Worm (Caenorhabditis elegans): ENCODE data around the gene Y71H2AM.6.

Gene Y71H2AM.6

ce11 chrIII:2756260-2756659, 24.6 kb upstream of the Y71H2AM.6 start, which contains the start of gene gldi-9:
gldi-9 (minus strand) TSS chrIII:2756360.
- no peak for TF ChIP-seq zip-8 (tag; optimal IDR thresholded peaks at IDR 0.05)
- TF ChIP-seq ces-1 (GFP tag; optimal IDR thresholded peaks at IDR 0.05) = no peak
- TF ChIP-seq ztf-11 (tag; optimal IDR thresholded peaks at IDR 0.05) = no peak
- TF ChIP-seq mls-2 (tag; optimal IDR thresholded peaks at IDR 0.05) = no peak
- TF ChIP-seq elt-3 (tag; optimal IDR thresholded peaks at IDR 0.05) = no peak
- no peak for TF ChIP-seq unc-39 (tag; optimal IDR thresholded peaks at IDR 0.05)
- TF ChIP-seq flh-1 (GFP tag; optimal IDR thresholded peaks at IDR 0.05) = no peak
- no peak for TF ChIP-seq ceh-83 (GFP tag; optimal IDR thresholded peaks at IDR 0.05)
- TF ChIP-seq nhr-12 (tag; optimal IDR thresholded peaks at IDR 0.05) = no peak
- no peak for TF ChIP-seq sem-2 (GFP tag; optimal IDR thresholded peaks at IDR 0.05)
- no peak for TF ChIP-seq sptf-1 (tag; optimal IDR thresholded peaks at IDR 0.05)
- no peak for TF ChIP-seq blmp-1 (tag; optimal IDR thresholded peaks at IDR 0.05)
- no peak for TF ChIP-seq lsy-2 (tag; optimal IDR thresholded peaks at IDR 0.05)
- no peak for TF ChIP-seq ham-2 (GFP tag; optimal IDR thresholded peaks at IDR 0.05)
- TF ChIP-seq lin-32 (GFP tag; optimal IDR thresholded peaks at IDR 0.05) = no peak
- no peak for TF ChIP-seq mep-1 (tag; optimal IDR thresholded peaks at IDR 0.05)
- no peak for TF ChIP-seq bed-3 (GFP tag; optimal IDR thresholded peaks at IDR 0.05)

ce11 chrIII:2757478-2757877, 23.4 kb upstream of the Y71H2AM.6 start:
- TF ChIP-seq unc-62 (GFP tag; optimal IDR thresholded peaks at IDR 0.05) (no peak), ces-1 (GFP tag; optimal IDR thresholded peaks at IDR 0.05) (no peak), unc-39 (tag; optimal IDR thresholded peaks at IDR 0.05) (no peak), lsy-2 (tag; optimal IDR thresholded peaks at IDR 0.05) (no peak), ham-2 (GFP tag; optimal IDR thresholded peaks at IDR 0.05) (peak; percentile 9)

ce11 chrIII:2758092-2758491, 22.8 kb upstream of the Y71H2AM.6 start:
- no peak for TF ChIP-seq tbx-8 (GFP tag; optimal IDR thresholded peaks at IDR 0.05)
- TF ChIP-seq nhr-76 (tag; optimal IDR thresholded peaks at IDR 0.05) = no peak
- no peak for TF ChIP-seq unc-39 (tag; optimal IDR thresholded peaks at IDR 0.05)

ce11 chrIII:2759308-2759707, 21.5 kb upstream of the Y71H2AM.6 start:
- no peak for TF ChIP-seq sem-2 (GFP tag; optimal IDR thresholded peaks at IDR 0.05)
- TF ChIP-seq ceh-39 (tag; optimal IDR thresholded peaks at IDR 0.05) = no peak
- TF ChIP-seq lin-13 (tag; optimal IDR thresholded peaks at IDR 0.05) = no peak
- no peak for TF ChIP-seq tbx-8 (GFP tag; optimal IDR thresholded peaks at IDR 0.05)
- no peak for TF ChIP-seq snpc-4 (tag; optimal IDR thresholded peaks at IDR 0.05)
- TF ChIP-seq ham-2 (GFP tag; optimal IDR thresholded peaks at IDR 0.05) = no peak

- TF ChIP-seq lin-13 (tag; optimal IDR thresholded peaks at IDR 0.05) (no peak), ceh-39 (tag; optimal IDR thresholded peaks at IDR 0.05) (no peak), hlh-1 (tag; optimal IDR thresholded peaks at IDR 0.05) (no peak), pha-4 (tag; optimal IDR thresholded peaks at IDR 0.05) (no peak), ces-1 (GFP tag; optimal IDR thresholded peaks at IDR 0.05) (no peak), unc-62 (GFP tag; optimal IDR thresholded peaks at IDR 0.05) (no peak), sptf-1 (tag; optimal IDR thresholded peaks at IDR 0.05) (no peak), nhr-12 (tag; optimal IDR thresholded peaks at IDR 0.05) (no peak), bed-3 (GFP tag; optimal IDR thresholded peaks at IDR 0.05) (no peak), blmp-1 (tag; optimal IDR thresholded peaks at IDR 0.05) (no peak), drap-1 (GFP tag; optimal IDR thresholded peaks at IDR 0.05) (no peak), zip-8 (tag; optimal IDR thresholded peaks at IDR 0.05) (no peak)
These were observed 20.1 kb upstream of the Y71H2AM.6 start, which contains the start of gene pho-9 for ce11 chrIII:2760726-2761125. pho-9 (minus strand) TSS chrIII:2760816.

- TF ChIP-seq snpc-4 (tag; optimal IDR thresholded peaks at IDR 0.05) (no peak), nhr-76 (tag; optimal IDR thresholded peaks at IDR 0.05) (peak; percentile 56), tbx-8 (GFP tag; optimal IDR thresholded peaks at IDR 0.05) (peak; percentile 79), sptf-1 (tag; optimal IDR thresholded peaks at IDR 0.05) (peak; percentile 92), nhr-237 (tag; optimal IDR thresholded peaks at IDR 0.05) (peak; percentile 94), ces-1 (GFP tag; optimal IDR thresholded peaks at IDR 0.05) (peak; percentile 88), mab-5 (tag; optimal IDR thresholded peaks at IDR 0.05) (peak; percentile 80), cnd-1 (tag; optimal IDR thresholded peaks at IDR 0.05) (peak; percentile 59), zip-8 (tag; optimal IDR thresholded peaks at IDR 0.05) (no peak), unc-62 (GFP tag; optimal IDR thresholded peaks at IDR 0.05) (peak; percentile 46), hlh-1 (tag; optimal IDR thresholded peaks at IDR 0.05) (peak; percentile 78), nhr-12 (tag; optimal IDR thresholded peaks at IDR 0.05) (peak; percentile 60), lin-32 (GFP tag; optimal IDR thresholded peaks at IDR 0.05) (no peak), ham-2 (GFP tag; optimal IDR thresholded peaks at IDR 0.05) (peak; percentile 63), flh-1 (GFP tag; optimal IDR thresholded peaks at IDR 0.05) (peak; percentile 61), ceh-43 (GFP tag; optimal IDR thresholded peaks at IDR 0.05) (peak; percentile 95), nhr-2 (tag; optimal IDR thresholded peaks at IDR 0.05) (peak; percentile 36), drap-1 (GFP tag; optimal IDR thresholded peaks at IDR 0.05) (peak; percentile 76), lin-13 (tag; optimal IDR thresholded peaks at IDR 0.05) (peak; percentile 90), elt-1 (tag; optimal IDR thresholded peaks at IDR 0.05; ENCODE audit: borderline replicate concordance, insufficient read depth) (peak; percentile 22), mls-2 (tag; optimal IDR thresholded peaks at IDR 0.05) (peak; percentile 93), ztf-11 (tag; optimal IDR thresholded peaks at IDR 0.05) (peak; percentile 88), ceh-39 (tag; optimal IDR thresholded peaks at IDR 0.05) (peak; percentile 90), ceh-83 (GFP tag; optimal IDR thresholded peaks at IDR 0.05) (peak; percentile 88), unc-39 (tag; optimal IDR thresholded peaks at IDR 0.05) (peak; percentile 64), elt-3 (tag; optimal IDR thresholded peaks at IDR 0.05) (peak; percentile 38), pha-4 (tag; optimal IDR thresholded peaks at IDR 0.05) (peak; percentile 79), M03D4.4 (tag; optimal IDR thresholded peaks at IDR 0.05) (peak; percentile 89), mep-1 (tag; optimal IDR thresholded peaks at IDR 0.05) (peak; percentile 93), nhr-28 (tag; optimal IDR thresholded peaks at IDR 0.05) (peak; percentile 39), blmp-1 (tag; optimal IDR thresholded peaks at IDR 0.05) (peak; percentile 9), bed-3 (GFP tag; optimal IDR thresholded peaks at IDR 0.05) (peak; percentile 68), sem-2 (GFP tag; optimal IDR thresholded peaks at IDR 0.05) (peak; percentile 58)
These were observed 12.2 kb upstream of the Y71H2AM.6 start, which contains the start of gene swsn-3 for ce11 chrIII:2768635-2769034. swsn-3 (minus strand) TSS chrIII:2768679.

Measured in whole organism, mixed stage, embryonic.